Worm (Caenorhabditis elegans): ENCODE data around the gene his-31.

- TF ChIP-seq ceh-62 (tag; optimal IDR thresholded peaks at IDR 0.05), result no peak
- TF ChIP-seq lin-29 (GFP tag; IDR thresholded peaks at IDR 0.05), result no peak
- no peak for TF ChIP-seq hlh-30 (tag; optimal IDR thresholded peaks at IDR 0.05; ENCODE audit: insufficient read depth)
- TF ChIP-seq aha-1 (tag), result no peak
These were observed 35.4 kb upstream of the his-31 start, which contains the start of gene D2096.6 for ce11 chrIV:8369135-8369534.

Data from whole organism, L4 larva.